Fruit fly (Drosophila melanogaster) whole organism, embryonic: ENCODE data around the gene CG9568.
A peak's percentile ranks its signal among the peaks of the same experiment; 100 is the strongest.

Experiments
- CG10543 ChIP-seq: fragments of 200-800 bp; sonication (Bioruptor generic); optimal IDR thresholded peaks from 3 replicates; lab custom pipeline; 2017; ENCODE audit warnings: missing biosample characterization, mild to moderate bottlenecking, missing genetic modification characterization, moderate library complexity
- CG11560 ChIP-seq: fragments of 200-800 bp; sonication (Bioruptor generic); IDR thresholded peaks from 3 replicates; pipeline ENCODE4 v1.3.6; 2022; ENCODE audit warnings: missing biosample characterization, missing genetic modification characterization
- CG14860 ChIP-seq: fragments of 200-800 bp; sonication (Bioruptor generic); IDR thresholded peaks from 3 replicates; pipeline ENCODE4 v1.3.6; 2022; ENCODE audit warnings: missing biosample characterization, missing genetic modification characterization; ENCODE audit not compliant: partially characterized antibody
- CG16815 ChIP-seq: fragments of 200-800 bp; sonication (Bioruptor generic); optimal IDR thresholded peaks from 3 replicates; lab custom pipeline; 2017; ENCODE audit warnings: missing biosample characterization, mild to moderate bottlenecking, missing genetic modification characterization
- CG17912 ChIP-seq: fragments of 200-800 bp; sonication (Bioruptor generic); optimal IDR thresholded peaks from 2 replicates; lab custom pipeline; 2018; ENCODE audit warnings: missing biosample characterization, mild to moderate bottlenecking, missing genetic modification characterization
- CG18599 ChIP-seq: fragments of 200-800 bp; sonication (Bioruptor generic); optimal IDR thresholded peaks from 3 replicates; lab custom pipeline; 2017; ENCODE audit warnings: missing biosample characterization, missing genetic modification characterization, mild to moderate bottlenecking, moderate library complexity, missing genetic modification reagents
- CG18764 ChIP-seq: fragments of 200-800 bp; sonication (Bioruptor generic); optimal IDR thresholded peaks from 3 replicates; lab custom pipeline; 2016; ENCODE audit warnings: missing biosample characterization, missing genetic modification characterization
- CG32772 ChIP-seq: fragments of 200-800 bp; sonication (Bioruptor generic); IDR thresholded peaks from 2 replicates; pipeline ENCODE4 v1.3.6; 2022; ENCODE audit warnings: missing biosample characterization, missing genetic modification characterization
- CG33213 ChIP-seq: fragments of 200-800 bp; sonication (Bioruptor generic); optimal IDR thresholded peaks from 3 replicates; lab custom pipeline; 2016; ENCODE audit warnings: missing biosample characterization, missing genetic modification characterization
- CG34376 ChIP-seq: fragments of 200-800 bp; sonication (Bioruptor generic); optimal IDR thresholded peaks from 2 replicates; lab custom pipeline; 2018; ENCODE audit warnings: missing biosample characterization, mild to moderate bottlenecking, missing genetic modification characterization
- CG4617 ChIP-seq: fragments of 200-800 bp; sonication (Bioruptor generic); optimal IDR thresholded peaks from 3 replicates; lab custom pipeline; 2016; ENCODE audit warnings: missing biosample characterization, missing genetic modification characterization, borderline replicate concordance
- CG4854 ChIP-seq: fragments of 200-800 bp; sonication (Bioruptor generic); optimal IDR thresholded peaks from 2 replicates; lab custom pipeline; 2016; ENCODE audit warnings: missing biosample characterization, missing genetic modification characterization, inconsistent platforms
- CG6689 ChIP-seq: fragments of 200-800 bp; sonication (Bioruptor generic); IDR thresholded peaks from 2 replicates; pipeline ENCODE4 v1.3.6; 2022; ENCODE audit warnings: missing biosample characterization, missing genetic modification characterization
- CG6765 ChIP-seq: fragments of 200-800 bp; sonication (Bioruptor generic); optimal IDR thresholded peaks from 3 replicates; lab custom pipeline; 2017; ENCODE audit warnings: missing biosample characterization, mild to moderate bottlenecking, missing genetic modification characterization
- CG6791 ChIP-seq: fragments of 200-800 bp; sonication (Bioruptor generic); IDR thresholded peaks from 3 replicates; pipeline ENCODE4 v1.3.6; 2022; ENCODE audit warnings: missing biosample characterization, missing genetic modification characterization; ENCODE audit not compliant: partially characterized antibody
- CG7786 ChIP-seq: fragments of 200-800 bp; sonication (Bioruptor generic); optimal IDR thresholded peaks from 2 replicates; lab custom pipeline; 2016; ENCODE audit warnings: missing biosample characterization, missing genetic modification characterization
- CG9215 ChIP-seq: fragments of 200-800 bp; sonication (Bioruptor generic); IDR thresholded peaks from 2 replicates; pipeline ENCODE4 v1.3.6; 2022; ENCODE audit warnings: missing biosample characterization, missing genetic modification characterization
- CG9932 ChIP-seq: fragments of 200-800 bp; sonication (Bioruptor generic); IDR thresholded peaks from 2 replicates; pipeline ENCODE4 v1.3.6; 2022; ENCODE audit warnings: missing biosample characterization, missing genetic modification characterization
- CoRest ChIP-seq: fragments of 200-800 bp; sonication (Bioruptor generic); optimal IDR thresholded peaks from 3 replicates; lab custom pipeline; 2018; ENCODE audit warnings: missing biosample characterization, mild to moderate bottlenecking, missing genetic modification characterization, moderate library complexity
- Dad ChIP-seq: fragments of 200-800 bp; sonication (Bioruptor generic); optimal IDR thresholded peaks from 3 replicates; lab custom pipeline; 2016; ENCODE audit warnings: missing biosample characterization, missing genetic modification characterization
- Deaf1 ChIP-seq: fragments of 200-800 bp; optimal IDR thresholded peaks from 3 replicates; lab custom pipeline; 2019; ENCODE audit warnings: missing biosample characterization, mild to moderate bottlenecking, missing genetic modification characterization, moderate library complexity
- Dll ChIP-seq: fragments of 200-800 bp; sonication (Bioruptor generic); IDR thresholded peaks from 4 replicates; pipeline ENCODE4 v1.3.6; 2022; ENCODE audit warnings: missing biosample characterization, missing genetic modification characterization; ENCODE audit not compliant: partially characterized antibody
- GATAe ChIP-seq: fragments of 200-800 bp; sonication (Bioruptor generic); conservative IDR thresholded peaks from 2 replicates; pipeline ENCODE4 v1.3.6; 2022; ENCODE audit warnings: missing biosample characterization, missing genetic modification characterization
- Hey ChIP-seq: fragments of 200-800 bp; sonication (Bioruptor generic); optimal IDR thresholded peaks from 3 replicates; lab custom pipeline; 2018; ENCODE audit warnings: missing biosample characterization, mild to moderate bottlenecking, missing genetic modification characterization
- HmgZ ChIP-seq: fragments of 200-800 bp; sonication (Bioruptor generic); optimal IDR thresholded peaks from 2 replicates; lab custom pipeline; 2018; ENCODE audit warnings: missing biosample characterization, mild to moderate bottlenecking, missing genetic modification characterization
- Hr51 ChIP-seq, 2 experiments: fragments of 200-800 bp; sonication (Bioruptor generic); optimal IDR thresholded peaks; 2 replicates in 1 of 2; 3 replicates in 1 of 2; lab custom pipeline; 2016 to 2018; ENCODE audit warnings: missing biosample characterization in 2 of 2, missing genetic modification characterization in 2 of 2, mild to moderate bottlenecking in 1 of 2, moderate library complexity in 1 of 2
- Mad ChIP-seq: fragments of 200-800 bp; sonication (Bioruptor generic); optimal IDR thresholded peaks from 2 replicates; lab custom pipeline; 2016; ENCODE audit warnings: missing biosample characterization, missing genetic modification characterization
- Med ChIP-seq: fragments of 200-800 bp; sonication (Bioruptor generic); peaks from one replicate; lab custom pipeline; 2016; ENCODE audit warnings: missing biosample characterization, missing genetic modification characterization, mild to moderate bottlenecking, inconsistent platforms, moderate library complexity
- Mes4 ChIP-seq: fragments of 200-800 bp; sonication (Bioruptor generic); optimal IDR thresholded peaks from 2 replicates; lab custom pipeline; 2016; ENCODE audit warnings: missing biosample characterization, missing genetic modification characterization
- Tbp ChIP-seq: fragments of >200 bp; optimal IDR thresholded peaks from 2 replicates; lab custom pipeline; 2018; ENCODE audit warnings: missing biosample characterization, missing genetic modification characterization
- Usf ChIP-seq: fragments of 200-800 bp; sonication (Bioruptor generic); optimal IDR thresholded peaks from 2 replicates; lab custom pipeline; 2017; ENCODE audit warnings: missing genotype, missing biosample characterization, missing genetic modification characterization
- cas ChIP-seq: fragments of 200-800 bp; sonication (Bioruptor generic); IDR thresholded peaks from 2 replicates; pipeline ENCODE4 v1.3.6; 2022; ENCODE audit warnings: missing biosample characterization, missing genetic modification characterization
- ci ChIP-seq: fragments of 200-800 bp; sonication (Bioruptor generic); IDR thresholded peaks from 3 replicates; pipeline ENCODE4 v1.3.6; 2022; ENCODE audit warnings: missing biosample characterization, missing genetic modification characterization
- cwo ChIP-seq: fragments of 200-800 bp; sonication (Bioruptor generic); optimal IDR thresholded peaks from 3 replicates; lab custom pipeline; 2017; ENCODE audit warnings: missing biosample characterization, missing genetic modification characterization, mild to moderate bottlenecking, moderate library complexity, missing genetic modification reagents
- dati ChIP-seq: fragments of 200-800 bp; sonication (Bioruptor generic); IDR thresholded peaks from 2 replicates; pipeline ENCODE4 v1.3.6; 2022; ENCODE audit warnings: missing biosample characterization, missing genetic modification characterization
- exex ChIP-seq: fragments of 200-800 bp; sonication (Bioruptor generic); optimal IDR thresholded peaks from 4 replicates; lab custom pipeline; 2018; ENCODE audit warnings: missing biosample characterization, mild to moderate bottlenecking, missing genetic modification characterization, moderate library complexity
- grn ChIP-seq: fragments of 200-800 bp; sonication (Bioruptor generic); optimal IDR thresholded peaks from 3 replicates; lab custom pipeline; 2017; ENCODE audit warnings: missing biosample characterization, missing genetic modification characterization
- lab ChIP-seq: fragments of 200-800 bp; sonication (Bioruptor generic); optimal IDR thresholded peaks from 3 replicates; lab custom pipeline; 2017; ENCODE audit warnings: missing biosample characterization, missing genetic modification characterization, mild to moderate bottlenecking, moderate library complexity, missing genetic modification reagents
- mirr ChIP-seq: fragments of 200-800 bp; sonication (Bioruptor generic); optimal IDR thresholded peaks from 3 replicates; lab custom pipeline; 2018; ENCODE audit warnings: missing biosample characterization, mild to moderate bottlenecking, missing genetic modification characterization
- sd ChIP-seq: fragments of 200-800 bp; sonication (Bioruptor generic); optimal IDR thresholded peaks from 3 replicates; lab custom pipeline; 2018; ENCODE audit warnings: missing biosample characterization, mild to moderate bottlenecking, missing genetic modification characterization, moderate library complexity
- sug ChIP-seq: fragments of 200-800 bp; optimal IDR thresholded peaks from 2 replicates; lab custom pipeline; 2019; ENCODE audit warnings: missing biosample characterization, mild to moderate bottlenecking, missing genetic modification characterization, moderate library complexity
- tna ChIP-seq: fragments of 200-800 bp; sonication (Bioruptor generic); IDR thresholded peaks from 2 replicates; pipeline ENCODE4 v1.3.6; 2022; ENCODE audit warnings: missing biosample characterization, missing genetic modification characterization; ENCODE audit not compliant: partially characterized antibody

The CG9568 gene

DNA sequence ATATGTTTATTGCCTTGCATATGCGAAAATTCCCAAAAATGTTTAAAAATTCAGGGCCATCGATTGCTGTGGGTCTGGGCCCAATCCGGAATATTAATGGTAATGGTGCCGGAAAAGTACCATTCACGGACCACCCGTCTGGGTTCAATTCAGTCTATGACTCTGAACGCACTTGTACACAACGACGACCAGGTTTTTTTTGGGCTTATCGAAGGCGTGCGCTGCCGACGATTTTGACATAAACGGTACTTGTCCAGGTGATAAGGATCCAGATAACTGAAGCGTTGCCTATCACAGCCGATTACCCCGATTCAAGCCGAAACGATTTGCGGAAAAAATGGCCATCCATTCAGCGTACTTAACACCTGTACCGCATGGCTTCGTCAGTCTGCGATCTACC, 18.8 kb upstream of the CG9568 start, which contains the start of gene CG9555:
Gene CG9555, plus strand, starts transcription at position 153 of the 400 bp plus-strand sequence.
- TF ChIP-seq exex (tag; lab: Kevin White, UChicago) = peak; percentile 95
- peak; percentile 36; the same call in 1 of the 2 replicates for TF ChIP-seq GATAe (GFP tag; lab: Robert Waterston, UW)
- peak; percentile 40 for TF ChIP-seq Hey
- no peak for TF ChIP-seq CG6689 (GFP tag; lab: Robert Waterston, UW)
- TF ChIP-seq lab (GFP tag; lab: Kevin White, UChicago) = peak; percentile 15
- peak; percentile 86 for TF ChIP-seq CG34376 (GFP tag; lab: Kevin White, UChicago)
- 0 out of 3 replicates have a peak, but pooled peaks have one; percentile 14 for TF ChIP-seq ci (GFP tag; lab: Robert Waterston, UW)
- TF ChIP-seq CG14860 (GFP tag; lab: Robert Waterston, UW) = no peak
- peak; percentile 26 for TF ChIP-seq mirr (GFP tag; lab: Kevin White, UChicago)
- peak; percentile 95 for TF ChIP-seq sug (tag; lab: Kevin White, UChicago)
- TF ChIP-seq HmgZ (tag; lab: Kevin White, UChicago) = peak; percentile 0
- peak; percentile 65 for TF ChIP-seq grn (GFP tag; lab: Kevin White, UChicago)
- TF ChIP-seq Med (GFP tag; lab: Kevin White, UChicago) = peak; percentile 53
- TF ChIP-seq sd (tag; lab: Kevin White, UChicago) = peak; percentile 20
- TF ChIP-seq cwo = peak; percentile 66
- TF ChIP-seq CG4854 (GFP tag; lab: Kevin White, UChicago) = no peak
- TF ChIP-seq CG10543 (GFP tag; lab: Kevin White, UChicago) = peak; percentile 45
- no peak for TF ChIP-seq Usf
- TF ChIP-seq tna (GFP tag; lab: Robert Waterston, UW) = no peak
- TF ChIP-seq Deaf1 = peak; percentile 34
- no peak for TF ChIP-seq CG33213
- TF ChIP-seq CG18599 (GFP tag; lab: Kevin White, UChicago) = peak; percentile 18
- TF ChIP-seq CG32772 (GFP tag; lab: Robert Waterston, UW) = no peak

DNA sequence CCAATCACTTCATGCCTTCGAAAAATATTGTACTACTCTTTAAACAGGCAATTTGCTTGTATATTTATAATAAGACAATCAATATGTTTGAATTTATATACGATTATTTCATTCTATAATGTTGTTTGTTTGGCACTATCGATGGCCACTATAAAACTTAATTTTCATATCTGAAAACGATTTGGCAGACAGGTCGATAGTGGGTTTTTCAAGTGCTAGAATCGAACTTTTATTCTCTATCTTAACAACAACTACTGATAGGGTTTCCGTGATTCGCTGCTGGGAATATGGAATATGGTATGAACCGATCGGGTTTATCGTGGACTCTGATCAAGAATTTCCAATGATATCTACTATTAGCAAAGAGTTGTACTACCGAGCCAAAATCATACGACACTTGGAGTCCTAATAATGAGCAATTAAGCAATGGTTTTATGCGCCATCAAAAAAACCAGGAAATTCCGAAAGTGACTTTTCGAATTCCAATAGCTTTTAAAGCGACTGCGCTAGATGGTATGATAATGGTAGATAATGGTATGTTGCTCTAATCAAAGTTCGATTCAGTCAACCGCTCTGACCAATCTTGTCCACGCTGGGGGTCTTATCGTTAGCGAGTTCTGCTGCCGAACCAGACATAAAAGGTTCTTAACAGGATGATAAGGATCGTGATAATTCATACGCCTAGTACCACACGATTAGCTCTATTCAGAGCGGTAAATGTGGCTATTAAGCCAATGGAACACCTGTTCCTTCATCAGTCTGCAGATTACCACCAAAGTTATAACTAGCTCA, 16.5 kb upstream of the CG9568 start, which contains the start of gene CG17906:
Gene CG17906, plus strand, starts transcription at position 742 of the 792 bp plus-strand sequence.
- TF ChIP-seq CG16815 (no peak), Dad (GFP tag; lab: Kevin White, UChicago) (no peak), Tbp (GFP tag; lab: Kevin White, UChicago) (no peak), CG7786 (GFP tag; lab: Kevin White, UChicago) (no peak), CG9215 (no peak), mirr (GFP tag; lab: Kevin White, UChicago) (peak; percentile 24), CG18764 (GFP tag; lab: Kevin White, UChicago) (no peak), CG11560 (tag; lab: Robert Waterston, UW) (no peak), grn (GFP tag; lab: Kevin White, UChicago) (peak; percentile 89), CG4617 (no peak), cwo (no peak), exex (tag; lab: Kevin White, UChicago) (peak; percentile 92), Mad (GFP tag; lab: Kevin White, UChicago) (no peak), CG17912 (GFP tag; lab: Kevin White, UChicago) (no peak), dati (GFP tag; lab: Robert Waterston, UW) (no peak), CG34376 (GFP tag; lab: Kevin White, UChicago) (peak; percentile 56), sd (tag; lab: Kevin White, UChicago) (peak; percentile 67), CG6765 (no peak), cas (GFP tag; lab: Robert Waterston, UW) (no peak), Dll (GFP tag; lab: Robert Waterston, UW) (no peak), CoRest (tag; lab: Kevin White, UChicago) (no peak), CG9932 (no peak), CG6791 (GFP tag; lab: Robert Waterston, UW) (no peak), Mes4 (GFP tag; lab: Kevin White, UChicago) (no peak), sug (tag; lab: Kevin White, UChicago) (peak; percentile 98), Hr51 (GFP tag; optimal IDR thresholded peaks at IDR 0.05; lab: Kevin White, UChicago) (no peak)
- TF ChIP-seq, all 482 proteins: peak for 6
